Fruit fly (Drosophila melanogaster) whole organism, prepupa: ENCODE measurements around the gene CG5021.

Experiments
- Blimp-1 ChIP-seq: fragments of 200-800 bp; sonication (Bioruptor generic); optimal IDR thresholded peaks from 3 replicates; lab custom pipeline; 2017; ENCODE audit warnings: missing biosample characterization, missing genetic modification characterization, mild to moderate bottlenecking, moderate library complexity, missing genetic modification reagents
- CG10631 ChIP-seq: fragments of 200-800 bp; sonication (Bioruptor generic); optimal IDR thresholded peaks from 2 replicates; lab custom pipeline; 2016; ENCODE audit warnings: missing biosample characterization, missing genetic modification characterization
- CG10669 ChIP-seq: fragments of 200-800 bp; sonication (Bioruptor generic); optimal IDR thresholded peaks from 3 replicates; lab custom pipeline; 2018; ENCODE audit warnings: missing biosample characterization, mild to moderate bottlenecking, missing genetic modification characterization, moderate library complexity
- CG11294 ChIP-seq: fragments of 200-800 bp; sonication (Bioruptor generic); IDR thresholded peaks from 2 replicates; pipeline ENCODE4 v1.3.6; 2022; ENCODE audit warnings: missing biosample characterization, missing genetic modification characterization
- CG11762 ChIP-seq: fragments of 200-800 bp; sonication (Bioruptor generic); optimal IDR thresholded peaks from 3 replicates; lab custom pipeline; 2016; ENCODE audit warnings: missing biosample characterization, missing genetic modification characterization; ENCODE audit not compliant: insufficient read depth
- CG11902 ChIP-seq: fragments of 200-800 bp; sonication (Bioruptor generic); optimal IDR thresholded peaks from 3 replicates; lab custom pipeline; 2016; ENCODE audit warnings: missing biosample characterization, missing genetic modification characterization
- CG1621 ChIP-seq: fragments of 200-800 bp; sonication (Bioruptor generic); optimal IDR thresholded peaks from 3 replicates; lab custom pipeline; 2018; ENCODE audit warnings: missing biosample characterization, mild to moderate bottlenecking, missing genetic modification characterization
- CG16779 ChIP-seq: fragments of 200-800 bp; sonication (Bioruptor generic); optimal IDR thresholded peaks from 3 replicates; lab custom pipeline; 2017; ENCODE audit warnings: missing biosample characterization, mild to moderate bottlenecking, missing genetic modification characterization
- CG3032 ChIP-seq: fragments of 200-800 bp; optimal IDR thresholded peaks from 2 replicates; lab custom pipeline; 2019; ENCODE audit warnings: missing biosample characterization, mild to moderate bottlenecking, missing genetic modification characterization, moderate library complexity
- CG32006 ChIP-seq: fragments of 200-800 bp; sonication (Bioruptor generic); optimal IDR thresholded peaks from 3 replicates; lab custom pipeline; 2017; ENCODE audit warnings: missing biosample characterization, mild to moderate bottlenecking, missing genetic modification characterization
- CG34406 ChIP-seq: fragments of 200-800 bp; sonication (Bioruptor generic); optimal IDR thresholded peaks from 3 replicates; lab custom pipeline; 2016; ENCODE audit warnings: missing biosample characterization, missing genetic modification characterization
- CG4318 ChIP-seq: fragments of 200-800 bp; sonication (Bioruptor generic); optimal IDR thresholded peaks from 3 replicates; lab custom pipeline; 2017; ENCODE audit warnings: missing biosample characterization, mild to moderate bottlenecking, missing genetic modification characterization
- CG6163 ChIP-seq: fragments of 200-800 bp; sonication (Bioruptor generic); IDR thresholded peaks from 3 replicates; pipeline ENCODE4 v1.3.6; 2022; ENCODE audit warnings: missing biosample characterization, missing genetic modification characterization
- CG6276 ChIP-seq: fragments of 200-800 bp; sonication (Bioruptor generic); optimal IDR thresholded peaks from 2 replicates; lab custom pipeline; 2017; ENCODE audit warnings: missing biosample characterization, mild to moderate bottlenecking, missing genetic modification characterization
- CG6792 ChIP-seq: fragments of 200-800 bp; sonication (Bioruptor generic); optimal IDR thresholded peaks from 3 replicates; lab custom pipeline; 2016; ENCODE audit warnings: missing biosample characterization, missing genetic modification characterization
- CG6808 ChIP-seq: fragments of 200-800 bp; sonication (Bioruptor generic); optimal IDR thresholded peaks from 3 replicates; lab custom pipeline; 2017; ENCODE audit warnings: missing biosample characterization, missing genetic modification characterization, mild to moderate bottlenecking, moderate library complexity, missing genetic modification reagents
- CG6854 ChIP-seq: fragments of 200-800 bp; sonication (Bioruptor generic); optimal IDR thresholded peaks from 2 replicates; lab custom pipeline; 2017; ENCODE audit warnings: missing biosample characterization, mild to moderate bottlenecking, missing genetic modification characterization
- CG7368 ChIP-seq: fragments of 200-800 bp; sonication (Bioruptor generic); optimal IDR thresholded peaks from 3 replicates; lab custom pipeline; 2016; ENCODE audit warnings: missing biosample characterization, missing genetic modification characterization
- CG8119 ChIP-seq: fragments of 200-800 bp; sonication (Bioruptor generic); IDR thresholded peaks from 3 replicates; pipeline ENCODE4 v1.3.6; 2022; ENCODE audit warnings: missing biosample characterization, missing genetic modification characterization
- CG8319 ChIP-seq: fragments of 200-800 bp; sonication (Bioruptor generic); optimal IDR thresholded peaks from 3 replicates; lab custom pipeline; 2016; ENCODE audit warnings: missing biosample characterization, missing genetic modification characterization
- CG9139 ChIP-seq: fragments of 200-800 bp; sonication (Bioruptor generic); optimal IDR thresholded peaks from 3 replicates; lab custom pipeline; 2017; ENCODE audit warnings: missing biosample characterization, mild to moderate bottlenecking, missing genetic modification characterization
- Eip75B ChIP-seq: fragments of 200-800 bp; sonication (Bioruptor generic); optimal IDR thresholded peaks from 3 replicates; lab custom pipeline; 2016; ENCODE audit warnings: missing biosample characterization, missing genetic modification characterization
- Eip78C ChIP-seq: fragments of 200-800 bp; sonication (Bioruptor generic); peaks from one replicate; lab custom pipeline; 2016; ENCODE audit warnings: missing biosample characterization, missing genetic modification characterization
- Eip93F ChIP-seq: fragments of 200-800 bp; sonication (Bioruptor generic); optimal IDR thresholded peaks from 2 replicates; lab custom pipeline; 2016; ENCODE audit warnings: missing biosample characterization, mild to moderate bottlenecking, missing genetic modification characterization
- Ets21C ChIP-seq: fragments of 200-800 bp; sonication (Bioruptor generic); optimal IDR thresholded peaks from 3 replicates; lab custom pipeline; 2016; ENCODE audit warnings: missing biosample characterization, missing genetic modification characterization
- Ets96B ChIP-seq: fragments of 200-800 bp; optimal IDR thresholded peaks from 2 replicates; lab custom pipeline; 2019; ENCODE audit warnings: missing biosample characterization, mild to moderate bottlenecking, missing genetic modification characterization, moderate library complexity
- Gug ChIP-seq: fragments of 200-800 bp; sonication (Bioruptor generic); IDR thresholded peaks from 2 replicates; pipeline ENCODE4 v1.3.6; 2022; ENCODE audit warnings: missing biosample characterization, missing genetic modification characterization
- Hr4 ChIP-seq: fragments of 200-800 bp; sonication (Bioruptor generic); optimal IDR thresholded peaks from 3 replicates; lab custom pipeline; 2016; ENCODE audit warnings: missing biosample characterization, missing genetic modification characterization
- Lpt ChIP-seq: fragments of 200-800 bp; sonication (Bioruptor generic); optimal IDR thresholded peaks from 3 replicates; lab custom pipeline; 2016; ENCODE audit warnings: missing biosample characterization, missing genetic modification characterization
- OdsH ChIP-seq: fragments of 200-800 bp; sonication (Bioruptor generic); optimal IDR thresholded peaks from 3 replicates; lab custom pipeline; 2016; ENCODE audit warnings: missing biosample characterization, missing genetic modification characterization
- Sox102F ChIP-seq: fragments of 200-800 bp; sonication (Bioruptor generic); optimal IDR thresholded peaks from 2 replicates; lab custom pipeline; 2016; ENCODE audit warnings: missing biosample characterization, mild to moderate bottlenecking, missing genetic modification characterization
- Sox14 ChIP-seq: fragments of 200-800 bp; sonication (Bioruptor generic); optimal IDR thresholded peaks from 3 replicates; lab custom pipeline; 2016; ENCODE audit warnings: missing biosample characterization, missing genetic modification characterization
- Sox15 ChIP-seq: fragments of 200-800 bp; sonication (Bioruptor generic); optimal IDR thresholded peaks from 3 replicates; lab custom pipeline; 2016; ENCODE audit warnings: missing biosample characterization, missing genetic modification characterization
- achi ChIP-seq: fragments of 200-800 bp; sonication (Bioruptor generic); optimal IDR thresholded peaks from 3 replicates; lab custom pipeline; 2016; ENCODE audit warnings: missing biosample characterization, missing genetic modification characterization
- acj6 ChIP-seq: fragments of 200-800 bp; sonication (Bioruptor generic); optimal IDR thresholded peaks from 3 replicates; lab custom pipeline; 2016; ENCODE audit warnings: missing biosample characterization, missing genetic modification characterization
- cyc ChIP-seq: fragments of 200-800 bp; sonication (Bioruptor generic); optimal IDR thresholded peaks from 3 replicates; lab custom pipeline; 2016; ENCODE audit warnings: missing biosample characterization, missing genetic modification characterization
- dac ChIP-seq: fragments of 200-800 bp; sonication (Bioruptor generic); optimal IDR thresholded peaks from 2 replicates; lab custom pipeline; 2017; ENCODE audit warnings: missing biosample characterization, mild to moderate bottlenecking, missing genetic modification characterization
- dsx ChIP-seq: fragments of 200-800 bp; optimal IDR thresholded peaks from 3 replicates; lab custom pipeline; 2019; ENCODE audit warnings: missing biosample characterization, mild to moderate bottlenecking, missing genetic modification characterization, moderate library complexity; ENCODE audit not compliant: poor library complexity, severe bottlenecking
- eg ChIP-seq: fragments of 200-800 bp; sonication (Bioruptor generic); IDR thresholded peaks from 3 replicates; pipeline ENCODE4 v1.3.6; 2022; ENCODE audit warnings: missing biosample characterization, missing genetic modification characterization
- esn ChIP-seq: fragments of 200-800 bp; sonication (Bioruptor generic); optimal IDR thresholded peaks from 2 replicates; lab custom pipeline; 2016; ENCODE audit warnings: missing biosample characterization, mild to moderate bottlenecking, missing genetic modification characterization, moderate library complexity
- lz ChIP-seq: fragments of 200-800 bp; sonication (Bioruptor generic); optimal IDR thresholded peaks from 3 replicates; lab custom pipeline; 2016; ENCODE audit warnings: missing biosample characterization, missing genetic modification characterization
- pdm3 ChIP-seq: fragments of 200-800 bp; sonication (Bioruptor generic); optimal IDR thresholded peaks from 3 replicates; lab custom pipeline; 2016; ENCODE audit warnings: missing biosample characterization, missing genetic modification characterization
- salr ChIP-seq, 2 experiments: fragments of 200-800 bp; sonication (Bioruptor generic); optimal IDR thresholded peaks; 3 replicates each; lab custom pipeline; 2016 to 2018; ENCODE audit warnings: missing biosample characterization in 2 of 2, missing genetic modification characterization in 2 of 2, mild to moderate bottlenecking in 1 of 2
- spab ChIP-seq: fragments of 200-800 bp; sonication (Bioruptor generic); optimal IDR thresholded peaks from 2 replicates; lab custom pipeline; 2017; ENCODE audit warnings: missing biosample characterization, mild to moderate bottlenecking, missing genetic modification characterization, missing genetic modification reagents
- ss ChIP-seq, 2 experiments: fragments of 200-800 bp; sonication (Bioruptor generic); optimal IDR thresholded peaks; 2 replicates in 1 of 2; 3 replicates in 1 of 2; lab custom pipeline; 2017 to 2018; ENCODE audit warnings: mild to moderate bottlenecking in 2 of 2, missing biosample characterization in 2 of 2, missing genetic modification characterization in 2 of 2, moderate library complexity in 1 of 2
- svp ChIP-seq: fragments of 200-800 bp; sonication (Bioruptor generic); peaks from one replicate; lab custom pipeline; 2016; ENCODE audit warnings: missing biosample characterization, missing genetic modification characterization
- vri ChIP-seq: fragments of 200-800 bp; sonication (Bioruptor generic); optimal IDR thresholded peaks from 3 replicates; lab custom pipeline; 2016; ENCODE audit warnings: missing biosample characterization, mild to moderate bottlenecking, missing genetic modification characterization

CG5021 gene

DNA sequence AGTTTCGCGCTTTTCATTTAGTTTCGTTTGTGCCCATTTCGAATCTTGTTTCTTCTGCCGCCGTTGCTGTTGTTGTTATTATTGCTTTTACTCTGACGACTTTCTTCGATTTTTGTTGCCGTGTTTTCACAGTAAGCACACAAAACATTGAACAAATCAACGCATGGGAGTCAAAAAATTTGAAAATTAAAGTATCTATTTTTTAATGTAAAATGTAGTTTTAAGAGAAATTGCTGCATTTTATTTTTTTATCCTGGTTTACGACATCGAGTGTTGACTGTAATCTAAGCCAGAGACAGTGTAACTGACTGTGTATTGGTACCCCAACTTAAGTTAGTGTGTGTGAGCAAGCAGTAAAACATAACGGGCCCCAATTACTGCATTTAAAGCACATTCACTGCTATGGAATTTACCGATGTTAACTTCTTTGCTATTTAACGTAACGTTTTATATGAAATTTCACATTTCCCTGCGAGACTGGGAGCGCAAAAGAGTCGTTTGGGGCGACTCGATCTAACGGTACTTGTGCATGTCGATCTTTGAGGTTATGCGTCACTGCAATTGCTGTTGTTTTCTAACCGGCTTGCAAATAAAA is 29.6 kb downstream of the CG5021 start (continued):
- TF ChIP-seq Lpt = peak; percentile 91
- TF ChIP-seq eg (GFP tag; lab: Robert Waterston, UW) = peak; percentile 97
- peak; percentile 82 for TF ChIP-seq Ets21C (GFP tag; lab: Kevin White, UChicago)
- TF ChIP-seq dac (GFP tag; lab: Kevin White, UChicago) = peak; percentile 89
- peak; percentile 89 for TF ChIP-seq lz (GFP tag; lab: Kevin White, UChicago)
- TF ChIP-seq achi (GFP tag; lab: Kevin White, UChicago) = peak; percentile 87
- TF ChIP-seq CG11902 = peak; percentile 86
- TF ChIP-seq CG11294 (GFP tag; lab: Robert Waterston, UW) = peak; percentile 82; the same call in 1 of the 2 replicates
- no peak for TF ChIP-seq CG16779 (tag; lab: Kevin White, UChicago)
- peak; percentile 53 for TF ChIP-seq CG3032 (tag; lab: Kevin White, UChicago)
- peak; percentile 90 for TF ChIP-seq OdsH (GFP tag; lab: Kevin White, UChicago)
- no peak for TF ChIP-seq CG10631 (GFP tag; lab: Kevin White, UChicago)
- TF ChIP-seq Blimp-1 (GFP tag; lab: Kevin White, UChicago) = peak; percentile 59
- TF ChIP-seq Gug (GFP tag; lab: Robert Waterston, UW) = peak; percentile 86
- TF ChIP-seq pdm3 (GFP tag; lab: Kevin White, UChicago) = peak; percentile 91
- TF ChIP-seq CG4318 (GFP tag; lab: Kevin White, UChicago) = peak; percentile 92
- no peak for TF ChIP-seq dsx (GFP tag; lab: Kevin White, UChicago)
- TF ChIP-seq CG34406 (GFP tag; lab: Kevin White, UChicago) = peak; percentile 82
- TF ChIP-seq CG8119 = peak; percentile 95
- no peak for TF ChIP-seq CG9139
- TF ChIP-seq CG6276 = peak; percentile 91
- TF ChIP-seq Sox15 (GFP tag; lab: Kevin White, UChicago) = peak; percentile 66
- peak; percentile 87 for TF ChIP-seq Sox14 (GFP tag; lab: Kevin White, UChicago)
- TF ChIP-seq CG32006 = peak; percentile 97
- peak; percentile 64 for TF ChIP-seq Ets96B
- peak; percentile 97 for TF ChIP-seq Eip78C (GFP tag; lab: Kevin White, UChicago)
- no peak for TF ChIP-seq CG6854
- TF ChIP-seq CG6792 (GFP tag; lab: Kevin White, UChicago) = peak; percentile 89
- TF ChIP-seq spab (GFP tag; lab: Kevin White, UChicago) = no peak
- TF ChIP-seq CG11762 (GFP tag; lab: Kevin White, UChicago) = peak; percentile 74

dm6 chr3L:8996899-8997685 is 30.5 kb downstream of the CG5021 start:
- TF ChIP-seq esn (GFP tag; lab: Kevin White, UChicago) = no peak
- no peak for TF ChIP-seq CG4318 (GFP tag; lab: Kevin White, UChicago)
- TF ChIP-seq Eip75B = no peak
- no peak for TF ChIP-seq salr (GFP tag; optimal IDR thresholded peaks at IDR 0.05; lab: Kevin White, UChicago)
- no peak for TF ChIP-seq CG8319
- TF ChIP-seq Eip93F (GFP tag; lab: Kevin White, UChicago) = no peak
- TF ChIP-seq Sox102F (GFP tag; lab: Kevin White, UChicago) = peak; percentile 13
- TF ChIP-seq CG6854 = peak; percentile 41
- TF ChIP-seq CG11902 = no peak
- TF ChIP-seq CG10669 = no peak
- no peak for TF ChIP-seq CG7368
- peak; percentile 32 for TF ChIP-seq Eip78C (GFP tag; lab: Kevin White, UChicago)
- no peak for TF ChIP-seq Sox15 (GFP tag; lab: Kevin White, UChicago)
- TF ChIP-seq spab (GFP tag; lab: Kevin White, UChicago) = no peak
- peak; percentile 2 for TF ChIP-seq CG1621 (tag; lab: Kevin White, UChicago)
- TF ChIP-seq vri (GFP tag; lab: Kevin White, UChicago) = no peak
- no peak for TF ChIP-seq Hr4 (GFP tag; lab: Kevin White, UChicago)
- no peak for TF ChIP-seq acj6 (GFP tag; lab: Kevin White, UChicago)
- TF ChIP-seq CG6163 (GFP tag; lab: Robert Waterston, UW) = 0 out of 3 replicates have a peak, but pooled peaks have one; percentile 18
- no peak for TF ChIP-seq CG11294 (GFP tag; lab: Robert Waterston, UW)
- TF ChIP-seq cyc (GFP tag; lab: Kevin White, UChicago) = no peak
- TF ChIP-seq CG11762 (GFP tag; lab: Kevin White, UChicago) = no peak
- peak; percentile 89 for TF ChIP-seq svp (GFP tag; lab: Kevin White, UChicago)
- peak in 1 of 2 experiments; percentile 21 for TF ChIP-seq ss (GFP tag; optimal IDR thresholded peaks at IDR 0.05; lab: Kevin White, UChicago)
- no peak for TF ChIP-seq CG6808 (GFP tag; lab: Kevin White, UChicago)
- TF ChIP-seq CG6276 = no peak
- peak; percentile 26 for TF ChIP-seq dsx (GFP tag; lab: Kevin White, UChicago)
- TF ChIP-seq CG10631 (GFP tag; lab: Kevin White, UChicago) = no peak
